Fruit fly (Drosophila melanogaster) whole organism, embryonic: ENCODE data around the gene Art1.

Experiments
- Antp ChIP-seq: fragments of 200-800 bp; sonication (Bioruptor generic); optimal IDR thresholded peaks from 3 replicates; lab custom pipeline; 2016; ENCODE audit warnings: missing biosample characterization, missing genetic modification characterization
- Asciz ChIP-seq: fragments of 200-800 bp; sonication (Bioruptor generic); optimal IDR thresholded peaks from 2 replicates; lab custom pipeline; 2017; ENCODE audit warnings: missing biosample characterization, mild to moderate bottlenecking, missing genetic modification characterization, missing genetic modification reagents
- CG1024 ChIP-seq: fragments of 200-800 bp; sonication (Bioruptor generic); IDR thresholded peaks from 2 replicates; pipeline ENCODE4 v1.3.6; 2022; ENCODE audit warnings: missing biosample characterization, missing genetic modification characterization
- CG10543 ChIP-seq: fragments of 200-800 bp; sonication (Bioruptor generic); optimal IDR thresholded peaks from 3 replicates; lab custom pipeline; 2017; ENCODE audit warnings: missing biosample characterization, mild to moderate bottlenecking, missing genetic modification characterization, moderate library complexity
- CG11456 ChIP-seq: fragments of 200-800 bp; sonication (Bioruptor generic); IDR thresholded peaks from 3 replicates; pipeline ENCODE4 v1.3.6; 2022; ENCODE audit warnings: missing biosample characterization, missing genetic modification characterization
- CG11695 ChIP-seq: fragments of 200-800 bp; sonication (Bioruptor generic); IDR thresholded peaks from 3 replicates; pipeline ENCODE4 v1.3.6; 2022; ENCODE audit warnings: missing biosample characterization, missing genetic modification characterization
- CG12071 ChIP-seq: fragments of 200-800 bp; sonication (Bioruptor generic); optimal IDR thresholded peaks from 3 replicates; lab custom pipeline; 2018; ENCODE audit warnings: missing biosample characterization, mild to moderate bottlenecking, missing genetic modification characterization
- CG12744 ChIP-seq: fragments of 200-800 bp; sonication (Bioruptor generic); optimal IDR thresholded peaks from 2 replicates; lab custom pipeline; 2016; ENCODE audit warnings: missing biosample characterization, missing genetic modification characterization
- CG13624 ChIP-seq: fragments of 200-800 bp; sonication (Bioruptor generic); optimal IDR thresholded peaks from 2 replicates; lab custom pipeline; 2016; ENCODE audit warnings: missing biosample characterization, missing genetic modification characterization
- CG14965 ChIP-seq: fragments of 200-800 bp; sonication (Bioruptor generic); optimal IDR thresholded peaks from 2 replicates; lab custom pipeline; 2016; ENCODE audit warnings: missing biosample characterization, missing genetic modification characterization, borderline replicate concordance
- CG17361 ChIP-seq: fragments of 200-800 bp; sonication (Bioruptor generic); IDR thresholded peaks from 3 replicates; pipeline ENCODE4 v1.3.6; 2022; ENCODE audit warnings: missing biosample characterization, missing genetic modification characterization
- CG17568 ChIP-seq: fragments of 200-800 bp; sonication (Bioruptor generic); optimal IDR thresholded peaks from 2 replicates; lab custom pipeline; 2018; ENCODE audit warnings: missing biosample characterization, mild to moderate bottlenecking, missing genetic modification characterization, moderate library complexity
- CG1792 ChIP-seq: fragments of 200-800 bp; sonication (Bioruptor generic); optimal IDR thresholded peaks from 2 replicates; lab custom pipeline; 2016; ENCODE audit warnings: missing biosample characterization, missing genetic modification characterization
- CG2120 ChIP-seq: fragments of 200-800 bp; sonication (Bioruptor generic); optimal IDR thresholded peaks from 3 replicates; lab custom pipeline; 2016; ENCODE audit warnings: missing biosample characterization, missing genetic modification characterization
- CG31224 ChIP-seq: fragments of 200-800 bp; sonication (Bioruptor generic); IDR thresholded peaks from 2 replicates; pipeline ENCODE4 v1.3.6; 2022; ENCODE audit warnings: missing biosample characterization, missing genetic modification characterization
- CG31365 ChIP-seq: fragments of 200-800 bp; sonication (Bioruptor generic); optimal IDR thresholded peaks from 2 replicates; lab custom pipeline; 2018; ENCODE audit warnings: missing biosample characterization, mild to moderate bottlenecking, missing genetic modification characterization
- CG32772 ChIP-seq: fragments of 200-800 bp; sonication (Bioruptor generic); IDR thresholded peaks from 2 replicates; pipeline ENCODE4 v1.3.6; 2022; ENCODE audit warnings: missing biosample characterization, missing genetic modification characterization
- CG42726 ChIP-seq: fragments of 200-800 bp; sonication (Bioruptor generic); IDR thresholded peaks from 2 replicates; pipeline ENCODE4 v1.3.6; 2022; ENCODE audit warnings: missing biosample characterization, missing genetic modification characterization; ENCODE audit not compliant: partially characterized antibody
- CG4617 ChIP-seq: fragments of 200-800 bp; sonication (Bioruptor generic); optimal IDR thresholded peaks from 3 replicates; lab custom pipeline; 2016; ENCODE audit warnings: missing biosample characterization, missing genetic modification characterization, borderline replicate concordance
- CG5245 ChIP-seq: fragments of 200-800 bp; sonication (Bioruptor generic); optimal IDR thresholded peaks from 3 replicates; lab custom pipeline; 2016; ENCODE audit warnings: missing biosample characterization, missing genetic modification characterization
- CG6689 ChIP-seq: fragments of 200-800 bp; sonication (Bioruptor generic); IDR thresholded peaks from 2 replicates; pipeline ENCODE4 v1.3.6; 2022; ENCODE audit warnings: missing biosample characterization, missing genetic modification characterization
- CG6813 ChIP-seq: fragments of 200-800 bp; sonication (Bioruptor generic); optimal IDR thresholded peaks from 2 replicates; lab custom pipeline; 2017; ENCODE audit warnings: missing biosample characterization, missing genetic modification characterization, mild to moderate bottlenecking, moderate library complexity, missing genetic modification reagents
- Camta ChIP-seq: fragments of 200-800 bp; sonication (Bioruptor generic); optimal IDR thresholded peaks from 2 replicates; lab custom pipeline; 2016; ENCODE audit warnings: missing biosample characterization, missing genetic modification characterization
- Chrac-16 ChIP-seq: fragments of 200-800 bp; sonication (Bioruptor generic); optimal IDR thresholded peaks from 3 replicates; lab custom pipeline; 2016; ENCODE audit warnings: missing biosample characterization, missing genetic modification characterization
- D19B ChIP-seq: fragments of 200-800 bp; sonication (Bioruptor generic); optimal IDR thresholded peaks from 2 replicates; lab custom pipeline; 2017; ENCODE audit warnings: missing biosample characterization, mild to moderate bottlenecking, missing genetic modification characterization
- E2f1 ChIP-seq: fragments of 200-800 bp; sonication (Bioruptor generic); IDR thresholded peaks from 2 replicates; pipeline ENCODE4 v1.3.6; 2022; ENCODE audit warnings: missing biosample characterization, missing genetic modification characterization
- HLH3B ChIP-seq: fragments of 200-800 bp; sonication (Bioruptor generic); IDR thresholded peaks from 2 replicates; pipeline ENCODE4 v1.3.6; 2022; ENCODE audit warnings: missing biosample characterization, missing genetic modification characterization
- MESR4 ChIP-seq: fragments of 200-800 bp; sonication (Bioruptor generic); optimal IDR thresholded peaks from 2 replicates; lab custom pipeline; 2018; ENCODE audit warnings: missing biosample characterization, mild to moderate bottlenecking, missing genetic modification characterization, moderate library complexity
- Mad ChIP-seq: fragments of 200-800 bp; sonication (Bioruptor generic); optimal IDR thresholded peaks from 2 replicates; lab custom pipeline; 2016; ENCODE audit warnings: missing biosample characterization, missing genetic modification characterization
- Max ChIP-seq: fragments of 200-800 bp; sonication (Bioruptor generic); optimal IDR thresholded peaks from 2 replicates; lab custom pipeline; 2016; ENCODE audit warnings: missing biosample characterization, mild to moderate bottlenecking, missing genetic modification characterization
- Oli ChIP-seq: fragments of 200-800 bp; sonication (Bioruptor generic); optimal IDR thresholded peaks from 2 replicates; lab custom pipeline; 2018; ENCODE audit warnings: missing biosample characterization, mild to moderate bottlenecking, missing genetic modification characterization, moderate library complexity
- ato ChIP-seq: fragments of 200-800 bp; sonication (Bioruptor generic); IDR thresholded peaks from 2 replicates; pipeline ENCODE4 v1.3.6; 2022; ENCODE audit warnings: missing biosample characterization, missing genetic modification characterization; ENCODE audit not compliant: partially characterized antibody
- bigmax ChIP-seq: fragments of 200-800 bp; sonication (Bioruptor generic); optimal IDR thresholded peaks from 2 replicates; lab custom pipeline; 2018; ENCODE audit warnings: missing biosample characterization, mild to moderate bottlenecking, missing genetic modification characterization
- bowl ChIP-seq: fragments of 200-800 bp; sonication (Bioruptor generic); IDR thresholded peaks from 2 replicates; pipeline ENCODE4 v1.3.6; 2022; ENCODE audit warnings: missing biosample characterization, missing genetic modification characterization
- da ChIP-seq: fragments of 200-800 bp; sonication (Bioruptor generic); optimal IDR thresholded peaks from 2 replicates; lab custom pipeline; 2016; ENCODE audit warnings: missing biosample characterization, missing genetic modification characterization
- dimm ChIP-seq: fragments of 200-800 bp; sonication (Bioruptor generic); IDR thresholded peaks from 2 replicates; pipeline ENCODE4 v1.3.6; 2022; ENCODE audit warnings: missing biosample characterization, missing genetic modification characterization
- fru ChIP-seq: fragments of >200 bp; optimal IDR thresholded peaks from 2 replicates; lab custom pipeline; 2017
- gce ChIP-seq: fragments of 200-800 bp; sonication (Bioruptor generic); IDR thresholded peaks from 3 replicates; pipeline ENCODE4 v1.3.6; 2022; ENCODE audit warnings: missing biosample characterization, missing genetic modification characterization
- h ChIP-seq: fragments of >200 bp; optimal IDR thresholded peaks from 2 replicates; lab custom pipeline; 2017
- jumu ChIP-seq: fragments of 200-800 bp; sonication (Bioruptor generic); optimal IDR thresholded peaks from 3 replicates; lab custom pipeline; 2016; ENCODE audit warnings: missing biosample characterization, missing genetic modification characterization
- ken ChIP-seq: fragments of 200-800 bp; sonication (Bioruptor generic); IDR thresholded peaks from 3 replicates; pipeline ENCODE4 v1.3.6; 2022; ENCODE audit warnings: missing biosample characterization, missing genetic modification characterization
- maf-S ChIP-seq: fragments of 200-800 bp; sonication (Bioruptor generic); optimal IDR thresholded peaks from 2 replicates; lab custom pipeline; 2016; ENCODE audit warnings: missing biosample characterization, missing genetic modification characterization
- nom ChIP-seq: fragments of 200-800 bp; sonication (Bioruptor generic); optimal IDR thresholded peaks from 2 replicates; lab custom pipeline; 2017; ENCODE audit warnings: missing biosample characterization, missing genetic modification characterization, mild to moderate bottlenecking, moderate library complexity, missing genetic modification reagents
- pnt ChIP-seq: fragments of 200-800 bp; sonication (Bioruptor generic); optimal IDR thresholded peaks from 3 replicates; lab custom pipeline; 2016; ENCODE audit warnings: missing biosample characterization, missing genetic modification characterization
- prd ChIP-seq, 3 experiments: fragments of >200 bp in 2 of 3; fragments of 200-800 bp in 1 of 3; sonication (Bioruptor generic) in 1 of 3; optimal IDR thresholded peaks in 2 of 3; IDR thresholded peaks in 1 of 3; 2 replicates in 2 of 3; 3 replicates in 1 of 3; pipeline versions ENCODE4 v1.3.6 to Lab custom; 2017 to 2022; ENCODE audit warnings: missing biosample characterization in 1 of 3, missing genetic modification characterization in 1 of 3
- pros ChIP-seq: fragments of 200-800 bp; sonication (Bioruptor generic); optimal IDR thresholded peaks from 3 replicates; lab custom pipeline; 2019; ENCODE audit warnings: missing biosample characterization, mild to moderate bottlenecking, missing genetic modification characterization, moderate library complexity
- psq ChIP-seq: fragments of 200-800 bp; sonication (Bioruptor generic); optimal IDR thresholded peaks from 2 replicates; lab custom pipeline; 2017; ENCODE audit warnings: missing biosample characterization, missing genetic modification characterization
- tin ChIP-seq: fragments of 200-800 bp; sonication (Bioruptor generic); optimal IDR thresholded peaks from 3 replicates; lab custom pipeline; 2016; ENCODE audit warnings: missing biosample characterization, missing genetic modification characterization
- tll ChIP-seq, 2 experiments: fragments of 200-800 bp in 1 of 2; fragments of >200 bp in 1 of 2; sonication (Bioruptor generic) in 1 of 2; optimal IDR thresholded peaks; 2 replicates each; lab custom pipeline; 2017 to 2019; ENCODE audit warnings: missing biosample characterization in 2 of 2, missing genetic modification characterization in 2 of 2, mild to moderate bottlenecking in 1 of 2, moderate library complexity in 1 of 2

Art1 gene

dm6 chr3R:10760966-10761855, 26.8 kb downstream of the Art1 start, which contains the start of the genes MED7 and Cap-H2 (continued):
- TF ChIP-seq pnt (GFP tag; lab: Kevin White, UChicago), result peak; percentile 65
- TF ChIP-seq dimm (GFP tag; lab: Robert Waterston, UW), result peak; percentile 41; the same call in 1 of the 2 replicates
- peak; percentile 73 for TF ChIP-seq CG5245
- peak; percentile 91 for TF ChIP-seq CG2120
- TF ChIP-seq CG4617 (GFP tag; lab: Kevin White, UChicago), result peak; percentile 98
- TF ChIP-seq CG6813, result peak; percentile 2
- peak; percentile 80 for TF ChIP-seq Mad (GFP tag; lab: Kevin White, UChicago)
- TF ChIP-seq HLH3B (GFP tag; lab: Robert Waterston, UW), result peak; percentile 73
- TF ChIP-seq gce (GFP tag; lab: Robert Waterston, UW), result no peak
- TF ChIP-seq CG6689 (GFP tag; lab: Robert Waterston, UW), result peak; percentile 83
- peak; percentile 72 for TF ChIP-seq jumu (GFP tag; lab: Kevin White, UChicago)
- TF ChIP-seq da (GFP tag; lab: Kevin White, UChicago), result no peak
- no peak for TF ChIP-seq CG31365
- peak; percentile 71 for TF ChIP-seq CG31224 (GFP tag; lab: Robert Waterston, UW)
- TF ChIP-seq CG11456, result peak; percentile 86; the same call in 2 of the 3 replicates
- TF ChIP-seq CG12071, result no peak
- TF ChIP-seq psq, result peak; percentile 97
- TF ChIP-seq Antp (GFP tag; lab: Kevin White, UChicago), result peak; percentile 75
- TF ChIP-seq maf-S, result peak; percentile 53
- no peak for TF ChIP-seq pros (GFP tag; lab: Kevin White, UChicago)
- TF ChIP-seq tll (GFP tag; optimal IDR thresholded peaks at IDR 0.05; lab: Kevin White, UChicago), result peak; percentile 56 to 78
- TF ChIP-seq CG11695 (GFP tag; lab: Robert Waterston, UW), result peak; percentile 66; the same call in 2 of the 3 replicates
- TF ChIP-seq CG12744 (GFP tag; lab: Kevin White, UChicago), result peak; percentile 72
- TF ChIP-seq MESR4, result peak; percentile 65
- TF ChIP-seq D19B, result peak; percentile 15
- TF ChIP-seq bowl (GFP tag; lab: Robert Waterston, UW), result no peak
- peak; percentile 36 for TF ChIP-seq Asciz (GFP tag; lab: Kevin White, UChicago)
- TF ChIP-seq fru (lab: Kevin White, UChicago), result no peak
- TF ChIP-seq Max (GFP tag; lab: Kevin White, UChicago), result peak; percentile 90
- peak; percentile 93 for TF ChIP-seq CG42726 (GFP tag; lab: Robert Waterston, UW)
- TF ChIP-seq CG17361 (GFP tag; lab: Robert Waterston, UW), result peak; percentile 81
- TF ChIP-seq Chrac-16 (GFP tag; lab: Kevin White, UChicago), result peak; percentile 88
- peak; percentile 67 for TF ChIP-seq Oli (tag; lab: Kevin White, UChicago)
- no peak for TF ChIP-seq CG17568 (GFP tag; lab: Kevin White, UChicago)
- peak; percentile 87 for TF ChIP-seq ken (GFP tag; lab: Robert Waterston, UW)
- TF ChIP-seq CG14965, result no peak
- no peak for TF ChIP-seq prd (optimal IDR thresholded peaks at IDR 0.05; lab: Kevin White, UChicago)
- TF ChIP-seq prd (GFP tag; IDR thresholded peaks at IDR 0.05; lab: Robert Waterston, UW), result peak; percentile 93
- peak; percentile 27 for TF ChIP-seq CG10543 (GFP tag; lab: Kevin White, UChicago)
- TF ChIP-seq CG32772, result peak; percentile 75
- TF ChIP-seq nom (GFP tag; lab: Kevin White, UChicago), result no peak
- 0 out of 2 replicates have a peak, but pooled peaks have one; percentile 42 for TF ChIP-seq CG1024 (GFP tag; lab: Robert Waterston, UW)
- TF ChIP-seq E2f1 (GFP tag; lab: Robert Waterston, UW), result peak; percentile 71
- TF ChIP-seq CG13624 (GFP tag; lab: Kevin White, UChicago), result peak; percentile 91
- peak; percentile 88 for TF ChIP-seq tin (GFP tag; lab: Kevin White, UChicago)
- TF ChIP-seq Camta (GFP tag; lab: Kevin White, UChicago), result peak; percentile 79
- TF ChIP-seq h (lab: Kevin White, UChicago), result no peak
- no peak for TF ChIP-seq bigmax
- TF ChIP-seq ato, result peak; percentile 83
- TF ChIP-seq CG1792, result peak; percentile 67
